Worm (Caenorhabditis elegans) whole organism, young adult: ENCODE results near the gene nhr-99.

Source experiments
- F52B5.7 ChIP-seq: sonication (generic microtip); optimal IDR thresholded peaks from 2 replicates; lab custom pipeline; 2016; ENCODE audit warnings: mild to moderate bottlenecking, missing genetic modification characterization, missing compliant biosample characterization
- egl-18 ChIP-seq: fragments of 200-800 bp; sonication (Bioruptor generic); IDR thresholded peaks from 2 replicates; pipeline ENCODE4 v1.3.6; 2022; ENCODE audit warnings: missing genetic modification reagents, missing genetic modification characterization, missing compliant biosample characterization
- snpc-1.3 ChIP-seq: sonication (generic microtip); optimal IDR thresholded peaks from 2 replicates; lab custom pipeline; 2017; ENCODE audit warnings: missing genetic modification characterization, mild to moderate bottlenecking, missing compliant biosample characterization, antibody characterized with exemption, moderate library complexity, missing genotype, missing genetic modification reagents; ENCODE audit not compliant: insufficient read depth

DNA sequence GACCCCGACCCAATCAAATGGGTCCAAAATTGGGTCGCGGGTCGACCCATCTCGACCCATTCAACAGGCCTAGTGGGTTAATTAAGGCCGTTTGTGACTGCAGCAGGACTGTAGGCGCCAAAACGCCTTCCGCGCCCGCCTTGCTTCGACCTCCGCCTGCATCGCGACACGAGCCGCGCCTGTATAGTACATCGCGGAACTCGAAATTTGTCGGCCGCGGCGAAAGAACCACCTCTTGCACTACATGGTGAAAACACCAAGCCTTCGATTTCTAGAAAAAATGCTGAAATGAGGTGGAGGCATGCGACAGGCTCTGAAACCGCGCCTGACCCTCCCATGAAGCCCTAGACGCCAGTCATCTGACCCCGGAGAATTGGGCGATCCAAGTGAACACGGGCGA lies 13.4 kb downstream of the nhr-99 start:
- TF ChIP-seq snpc-1.3 (tag; lab: Kevin White, UChicago) (no peak), F52B5.7 (no peak), egl-18 (GFP tag; lab: Robert Waterston, UW) (no peak)
